Fruit fly (Drosophila melanogaster): ENCODE results near the gene pic.

pic gene

DNA sequence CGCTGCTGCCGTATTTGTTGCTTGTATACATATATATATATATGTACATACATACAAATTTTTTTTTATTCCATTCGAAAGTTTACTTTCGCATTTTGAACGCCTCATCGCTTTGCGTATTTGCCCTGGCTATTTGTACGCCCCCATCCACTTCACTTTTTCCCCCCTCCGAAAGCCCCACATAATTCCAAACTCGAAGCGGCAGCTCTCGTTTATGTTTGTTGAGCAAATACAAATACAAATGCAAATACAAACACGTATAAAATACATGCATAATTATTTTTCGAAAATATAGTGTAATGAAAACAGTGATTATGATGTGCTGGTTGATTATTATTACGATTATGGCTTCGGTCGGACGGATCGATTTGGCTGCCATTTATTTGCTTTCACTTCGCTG lies 16.0 kb downstream of the pic start:
- TF ChIP-seq inv (GFP tag; IDR thresholded peaks at IDR 0.05; ENCODE audit: partially characterized antibody) (no peak), cg (GFP tag; optimal IDR thresholded peaks at IDR 0.05) (peak; percentile 33), Trl (optimal IDR thresholded peaks at IDR 0.05) (no peak), Trl (GFP tag; optimal IDR thresholded peaks at IDR 0.05) (peak; percentile 88), sob (GFP tag; IDR thresholded peaks at IDR 0.05) (peak; percentile 77), CG13123 (GFP tag; optimal IDR thresholded peaks at IDR 0.05) (peak; percentile 80), wek (GFP tag; optimal IDR thresholded peaks at IDR 0.05) (peak; percentile 93), CG17612 (GFP tag; IDR thresholded peaks at IDR 0.05) (no peak), PHDP (tag; optimal IDR thresholded peaks at IDR 0.05) (peak; percentile 94), tna (GFP tag; IDR thresholded peaks at IDR 0.05; ENCODE audit: partially characterized antibody) (no peak), Blimp-1 (GFP tag; optimal IDR thresholded peaks at IDR 0.05) (peak; percentile 95), CG1832 (GFP tag; optimal IDR thresholded peaks at IDR 0.05) (no peak), CG1792 (GFP tag; optimal IDR thresholded peaks at IDR 0.05) (peak; percentile 93), TFAM (GFP tag; optimal IDR thresholded peaks at IDR 0.05) (peak; percentile 91), CG11085 (GFP tag; IDR thresholded peaks at IDR 0.05) (no peak; the same call in 1 of the 2 replicates), onecut (GFP tag; IDR thresholded peaks at IDR 0.05) (peak; percentile 85), en (GFP tag; optimal IDR thresholded peaks at IDR 0.05) (peak; percentile 73), oc (tag; optimal IDR thresholded peaks at IDR 0.05) (peak; percentile 96), vvl (GFP tag; IDR thresholded peaks at IDR 0.05) (peak; percentile 86), CG11398 (GFP tag; optimal IDR thresholded peaks at IDR 0.05) (peak; percentile 76), CG14050 (GFP tag; IDR thresholded peaks at IDR 0.05) (peak; percentile 37; the same call in 1 of the 3 replicates), CG1233 (GFP tag; optimal IDR thresholded peaks at IDR 0.05) (peak; percentile 97), CG30403 (GFP tag; optimal IDR thresholded peaks at IDR 0.05) (peak; percentile 59), CG43689 (GFP tag; IDR thresholded peaks at IDR 0.05) (no peak), gro (GFP tag; optimal IDR thresholded peaks at IDR 0.05) (no peak), CG12219 (GFP tag; optimal IDR thresholded peaks at IDR 0.05) (peak; percentile 82), CG31224 (GFP tag; IDR thresholded peaks at IDR 0.05) (0 out of 2 replicates have a peak, but pooled peaks have one; percentile 16), nerfin-1 (tag; optimal IDR thresholded peaks at IDR 0.05) (peak; percentile 94), eve (GFP tag; optimal IDR thresholded peaks at IDR 0.05) (no peak), ranshi (GFP tag; IDR thresholded peaks at IDR 0.05) (peak; percentile 77), nerfin-2 (GFP tag; IDR thresholded peaks at IDR 0.05; ENCODE audit: partially characterized antibody) (no peak), slp2 (GFP tag; optimal IDR thresholded peaks at IDR 0.05) (peak; percentile 50), Chrac-16 (GFP tag; optimal IDR thresholded peaks at IDR 0.05) (peak; percentile 56), trem (tag; optimal IDR thresholded peaks at IDR 0.05) (peak; percentile 87), lola (GFP tag; optimal IDR thresholded peaks at IDR 0.05) (peak in 1 of 3 experiments; percentile 87), esg (GFP tag; conservative IDR thresholded peaks at IDR 0.05) (no peak), Doc2 (GFP tag; IDR thresholded peaks at IDR 0.05) (no peak), CG10274 (GFP tag; optimal IDR thresholded peaks at IDR 0.05) (peak; percentile 66), Bteb2 (GFP tag; optimal IDR thresholded peaks at IDR 0.05) (peak; percentile 45), Ets65A (GFP tag) (no peak), sens (GFP tag) (peak; percentile 98), CG13296 (GFP tag; optimal IDR thresholded peaks at IDR 0.05) (peak; percentile 82), HLH3B (GFP tag; IDR thresholded peaks at IDR 0.05) (peak; percentile 83), Ada2b (GFP tag; IDR thresholded peaks at IDR 0.05) (no peak), CG10959 (GFP tag; IDR thresholded peaks at IDR 0.05) (peak; percentile 75), nau (GFP tag; optimal IDR thresholded peaks at IDR 0.05) (peak; percentile 97), CG4707 (GFP tag; optimal IDR thresholded peaks at IDR 0.05) (peak; percentile 90), CG31441 (GFP tag; IDR thresholded peaks at IDR 0.05) (peak; percentile 92), CG33213 (GFP tag; optimal IDR thresholded peaks at IDR 0.05) (peak; percentile 87), CG16863 (GFP tag; optimal IDR thresholded peaks at IDR 0.05) (peak; percentile 77), Six4 (GFP tag; optimal IDR thresholded peaks at IDR 0.05) (peak; percentile 87), CG13287 (GFP tag; IDR thresholded peaks at IDR 0.05; ENCODE audit: partially characterized antibody) (no peak)

Data from whole organism, embryonic.